Worm (Caenorhabditis elegans) whole organism, L4/young adult: ENCODE results near the gene D1046.2.

Experiments used
- W03F9.2 ChIP-seq: fragments of 150-350 bp; optimal IDR thresholded peaks from 2 replicates; lab custom pipeline; 2014; ENCODE audit warnings: missing biosample characterization, missing genetic modification characterization
- him-1 ChIP-seq: sonication (generic microtip); optimal IDR thresholded peaks from 2 replicates; lab custom pipeline; 2016; ENCODE audit warnings: missing genotype, missing genetic modification reagents, missing genetic modification characterization, missing compliant biosample characterization

DNA sequence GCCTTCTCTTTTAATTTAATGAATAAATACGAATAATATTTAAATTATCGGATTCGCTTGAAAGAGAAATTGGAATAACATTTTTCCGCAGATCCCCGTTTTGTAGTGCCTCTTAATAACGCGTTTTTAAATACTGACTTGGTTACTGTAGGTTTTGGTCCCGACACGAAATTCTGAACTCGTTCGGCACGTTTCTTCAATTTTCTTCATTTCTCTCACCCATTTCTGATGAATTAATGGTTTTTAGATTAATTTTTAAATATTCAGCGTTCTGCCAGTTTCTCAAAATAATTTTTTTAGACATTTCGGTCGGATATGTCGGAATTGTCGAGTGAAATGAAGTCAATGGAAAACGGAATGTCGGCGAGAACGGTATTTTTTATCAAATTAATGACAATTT lies 24.5 kb downstream of the D1046.2 start, which contains the start of gene C27B7.5:
- no peak for TF ChIP-seq W03F9.2 (tag; lab: Kevin White, UChicago)
- no peak for TF ChIP-seq him-1 (tag; lab: Kevin White, UChicago)
